Fruit fly (Drosophila melanogaster) Kc167 (cell line): ENCODE data around the gene par-6.

Experiments
- Sin3A ChIP-seq: fragments of >200 bp; optimal IDR thresholded peaks from 2 replicates; lab custom pipeline; 2018; ENCODE audit warnings: missing external identifiers
- h ChIP-seq: fragments of >200 bp; optimal IDR thresholded peaks from 3 replicates; lab custom pipeline; 2018; ENCODE audit warnings: missing external identifiers
- insv ChIP-seq: fragments of >200 bp; optimal IDR thresholded peaks from 3 replicates; lab custom pipeline; 2018; ENCODE audit warnings: missing external identifiers
- psq ChIP-seq: fragments of >200 bp; optimal IDR thresholded peaks from 2 replicates; lab custom pipeline; 2017; ENCODE audit warnings: missing external identifiers

DNA sequence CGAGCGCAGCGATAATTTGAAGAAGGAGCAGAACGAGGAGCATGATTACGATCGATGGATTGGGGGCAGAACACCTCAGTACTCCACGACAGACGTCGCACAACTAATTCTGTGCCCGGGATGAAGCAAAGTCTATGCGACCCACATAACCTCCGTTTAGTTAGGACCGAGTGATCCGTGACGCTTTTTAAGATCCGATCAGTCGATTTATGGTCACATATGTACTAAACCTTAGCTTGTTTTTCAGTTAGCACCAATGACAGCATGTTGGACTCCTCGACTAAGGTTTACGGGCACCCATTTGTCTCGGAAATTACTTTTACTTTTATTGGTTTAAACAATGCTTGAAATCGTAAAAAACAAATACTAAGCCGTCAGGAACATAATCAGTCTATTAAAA lies 31.4 kb upstream of the par-6 start, which contains the start of gene CG12990:
- TF ChIP-seq psq (lab: Kevin White, UChicago) = no peak
- TF ChIP-seq Sin3A (lab: Kevin White, UChicago) = no peak
- TF ChIP-seq insv (lab: Kevin White, UChicago) = no peak
- no peak for TF ChIP-seq h (lab: Kevin White, UChicago)
